Worm (Caenorhabditis elegans) whole organism, early embryonic: ENCODE measurements around the gene tlk-1.

Source experiments
- ama-1 ChIP-seq: fragments of 150-350 bp; optimal IDR thresholded peaks from 2 replicates; lab custom pipeline; 2014
- ets-7 ChIP-seq: sonication (generic microtip); optimal IDR thresholded peaks from 2 replicates; lab custom pipeline; 2016; ENCODE audit warnings: missing genotype, missing genetic modification characterization, missing compliant biosample characterization

DNA sequence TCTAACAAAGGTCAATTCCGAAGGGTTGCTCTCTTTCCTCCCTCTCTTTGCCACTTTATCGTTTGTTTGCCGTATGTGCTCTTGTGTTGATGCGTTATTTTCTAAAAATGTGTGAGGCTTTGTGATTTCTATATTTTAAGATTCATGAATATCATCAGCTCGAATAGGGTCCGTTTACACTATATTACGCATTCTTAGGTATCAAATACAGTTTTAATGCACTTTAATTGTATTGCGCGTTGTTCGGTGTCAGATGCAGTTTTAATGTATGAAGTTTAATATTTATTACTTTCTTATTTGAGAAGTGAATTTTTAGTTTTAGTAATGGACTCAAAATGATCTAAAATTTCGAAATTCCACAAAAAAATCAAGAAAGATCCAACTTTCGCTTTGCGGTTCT, 3.3 kb upstream of the tlk-1 start, which contains the start of gene bud-31:
- no peak for TF ChIP-seq ama-1 (lab: Kevin White, UChicago)
- no peak for TF ChIP-seq ets-7
